Fruit fly (Drosophila melanogaster): ENCODE data around the gene CG2150.
A peak's percentile ranks its signal among the peaks of the same experiment; 100 is the strongest.

The CG2150 gene

DNA sequence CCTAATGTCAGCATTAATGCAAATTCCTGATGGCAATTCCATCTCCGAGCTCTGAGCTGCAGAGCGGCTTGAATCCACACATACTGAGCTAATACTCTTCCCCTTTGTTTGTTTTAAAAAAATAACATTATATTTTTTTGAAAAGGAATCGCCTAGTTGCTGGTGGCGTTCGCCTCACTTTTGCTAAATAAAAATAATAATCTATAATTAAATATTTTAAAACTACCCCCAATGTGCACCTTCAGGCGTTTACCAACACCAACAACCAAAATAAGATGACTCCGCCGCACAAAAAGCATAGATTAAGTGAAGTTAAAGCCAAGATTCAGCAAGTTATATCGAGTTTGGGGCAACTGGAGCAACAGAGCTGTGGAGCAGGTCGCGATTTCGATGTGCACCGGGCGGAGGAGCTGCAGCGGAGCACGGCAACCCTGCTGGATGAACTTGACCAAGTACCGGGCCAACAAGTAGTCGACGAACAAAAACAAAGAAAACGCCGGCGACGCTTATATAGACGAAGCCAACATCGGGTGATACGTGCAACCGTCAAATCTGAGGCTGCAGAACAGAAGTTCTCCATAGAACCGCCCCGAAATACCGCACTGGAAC lies 20.4 kb downstream of the CG2150 start, which contains the start of gene CG1896 (continued):
- TF ChIP-seq CG2120 (GFP tag; optimal IDR thresholded peaks at IDR 0.05) (peak; percentile 50), Antp (GFP tag; optimal IDR thresholded peaks at IDR 0.05) (no peak), BEAF-32 (GFP tag; optimal IDR thresholded peaks at IDR 0.05) (no peak), CG14667 (GFP tag; IDR thresholded peaks at IDR 0.05) (no peak), CG7786 (GFP tag; optimal IDR thresholded peaks at IDR 0.05) (no peak), otp (GFP tag; IDR thresholded peaks at IDR 0.05) (0 out of 3 replicates have a peak, but pooled peaks have one; percentile 38), ATbp (GFP tag; optimal IDR thresholded peaks at IDR 0.05) (peak; percentile 6), CG16815 (GFP tag; optimal IDR thresholded peaks at IDR 0.05) (no peak), grn (GFP tag; optimal IDR thresholded peaks at IDR 0.05) (no peak), CG31441 (GFP tag; IDR thresholded peaks at IDR 0.05) (no peak; the same call in 1 of the 2 replicates), CG2199 (GFP tag; IDR thresholded peaks at IDR 0.05) (no peak), CG1603 (tag; optimal IDR thresholded peaks at IDR 0.05) (no peak), CG14014 (GFP tag; IDR thresholded peaks at IDR 0.05) (0 out of 2 replicates have a peak, but pooled peaks have one; percentile 13), PHDP (tag; optimal IDR thresholded peaks at IDR 0.05) (peak; percentile 36), CG14965 (GFP tag; optimal IDR thresholded peaks at IDR 0.05; ENCODE audit: borderline replicate concordance) (no peak), CG13287 (GFP tag; IDR thresholded peaks at IDR 0.05; ENCODE audit: partially characterized antibody) (0 out of 2 replicates have a peak, but pooled peaks have one; percentile 23), CG15601 (tag; optimal IDR thresholded peaks at IDR 0.05) (peak; percentile 32), CG11504 (tag; optimal IDR thresholded peaks at IDR 0.05) (no peak), az2 (GFP tag; optimal IDR thresholded peaks at IDR 0.05) (peak; percentile 45), mirr (GFP tag; optimal IDR thresholded peaks at IDR 0.05) (no peak), CG17359 (tag; optimal IDR thresholded peaks at IDR 0.05) (peak; percentile 55), Fer1 (GFP tag; optimal IDR thresholded peaks at IDR 0.05) (peak; percentile 50), mld (GFP tag; IDR thresholded peaks at IDR 0.05; ENCODE audit: partially characterized antibody) (no peak), CG11696 (GFP tag; IDR thresholded peaks at IDR 0.05) (no peak), bsh (GFP tag; optimal IDR thresholded peaks at IDR 0.05) (peak in 1 of 2 experiments; percentile 52), HLH4C (GFP tag; IDR thresholded peaks at IDR 0.05; ENCODE audit: partially characterized antibody) (no peak), CG13894 (tag; optimal IDR thresholded peaks at IDR 0.05) (no peak), kay (GFP tag; optimal IDR thresholded peaks at IDR 0.05) (no peak), CG33213 (GFP tag; optimal IDR thresholded peaks at IDR 0.05) (no peak), CG4854 (GFP tag; optimal IDR thresholded peaks at IDR 0.05) (no peak), Atf6 (GFP tag; IDR thresholded peaks at IDR 0.05) (no peak), CG3281 (GFP tag; optimal IDR thresholded peaks at IDR 0.05) (peak; percentile 39), CG6689 (GFP tag; IDR thresholded peaks at IDR 0.05) (peak; percentile 59; the same call in 1 of the 2 replicates), CG1024 (GFP tag; IDR thresholded peaks at IDR 0.05) (0 out of 2 replicates have a peak, but pooled peaks have one; percentile 29), sens-2 (GFP tag; IDR thresholded peaks at IDR 0.05) (no peak), CG14860 (GFP tag; IDR thresholded peaks at IDR 0.05; ENCODE audit: partially characterized antibody) (no peak), CTCF (GFP tag; optimal IDR thresholded peaks at IDR 0.05) (peak; percentile 4), hkb (optimal IDR thresholded peaks at IDR 0.05) (no peak), hkb (GFP tag; IDR thresholded peaks at IDR 0.05) (peak; percentile 52; the same call in 1 of the 2 replicates), CG18764 (GFP tag; optimal IDR thresholded peaks at IDR 0.05) (peak; percentile 23), gce (GFP tag; IDR thresholded peaks at IDR 0.05) (0 out of 3 replicates have a peak, but pooled peaks have one; percentile 21), slp2 (GFP tag; optimal IDR thresholded peaks at IDR 0.05) (no peak), ham (GFP tag; IDR thresholded peaks at IDR 0.05) (no peak), cg (GFP tag; optimal IDR thresholded peaks at IDR 0.05) (no peak), tin (GFP tag; optimal IDR thresholded peaks at IDR 0.05) (peak; percentile 48), so (GFP tag; IDR thresholded peaks at IDR 0.05) (peak; percentile 69; the same call in 2 of the 3 replicates), onecut (GFP tag; IDR thresholded peaks at IDR 0.05) (0 out of 2 replicates have a peak, but pooled peaks have one; percentile 16), Rfx (GFP tag; IDR thresholded peaks at IDR 0.05) (peak; percentile 50), CG7928 (GFP tag; optimal IDR thresholded peaks at IDR 0.05) (no peak), CG18476 (GFP tag; optimal IDR thresholded peaks at IDR 0.05) (peak; percentile 46)

Measured in whole organism, embryonic.